Worm (Caenorhabditis elegans) whole organism, early embryonic: ENCODE results near the gene str-89.

Source experiments
- F13C5.2 ChIP-seq: sonication (generic microtip); optimal IDR thresholded peaks from 2 replicates; lab custom pipeline; 2017; ENCODE audit warnings: mild to moderate bottlenecking, missing genetic modification characterization, inconsistent platforms, missing compliant biosample characterization
- ama-1 ChIP-seq: fragments of 150-350 bp; optimal IDR thresholded peaks from 2 replicates; lab custom pipeline; 2014
- flt-1 ChIP-seq: fragments of 200-800 bp; sonication (Bioruptor generic); IDR thresholded peaks from 2 replicates; pipeline ENCODE4 v1.3.6; 2022; ENCODE audit warnings: missing genetic modification characterization, missing compliant biosample characterization
- hmbx-1 ChIP-seq: sonication (generic microtip); optimal IDR thresholded peaks from 2 replicates; lab custom pipeline; 2016; ENCODE audit warnings: mild to moderate bottlenecking, missing genetic modification characterization, missing compliant biosample characterization
- pes-1 ChIP-seq: fragments of 200-800 bp; sonication (Bioruptor generic); IDR thresholded peaks from 2 replicates; pipeline ENCODE4 v1.3.6; 2022; ENCODE audit warnings: missing genetic modification reagents, missing genetic modification characterization, missing compliant biosample characterization
- sea-1 ChIP-seq: fragments of 200-800 bp; sonication (Bioruptor generic); conservative IDR thresholded peaks from 2 replicates; pipeline ENCODE4 v1.3.6; 2022; ENCODE audit warnings: missing genetic modification characterization, missing compliant biosample characterization
- tbx-37 ChIP-seq: fragments of 200-800 bp; sonication (Bioruptor generic); conservative IDR thresholded peaks from 2 replicates; pipeline ENCODE4 v1.3.6; 2022; ENCODE audit warnings: missing genetic modification reagents, missing genetic modification characterization, missing compliant biosample characterization

DNA sequence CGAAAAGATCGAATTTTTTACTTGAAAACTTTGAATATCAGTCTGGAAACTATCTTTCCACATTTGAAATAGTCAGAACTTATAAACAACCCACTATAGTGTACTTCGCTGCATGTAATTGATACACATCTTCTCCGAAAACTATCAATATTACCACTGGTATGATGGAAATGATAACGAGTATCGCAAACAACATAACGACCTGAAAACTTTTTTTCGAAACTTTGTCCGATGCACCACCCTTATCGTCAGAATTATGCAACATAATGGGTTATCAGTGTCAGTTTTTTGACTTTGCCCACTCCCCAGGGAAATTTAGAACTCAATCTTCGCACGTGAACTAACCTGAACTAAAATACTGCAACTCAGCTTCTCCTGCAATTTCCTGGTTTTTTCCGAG, 6.4 kb upstream of the str-89 start:
- TF ChIP-seq tbx-37 (GFP tag; lab: Robert Waterston, UW) (no peak), pes-1 (GFP tag; lab: Robert Waterston, UW) (no peak), sea-1 (GFP tag; lab: Robert Waterston, UW) (no peak), flt-1 (GFP tag; lab: Robert Waterston, UW) (no peak), hmbx-1 (tag; lab: Kevin White, UChicago) (no peak), F13C5.2 (no peak), ama-1 (no peak)
